Worm (Caenorhabditis elegans) whole organism, mixed stage, embryonic: ENCODE results near the gene F29F11.20.

Source experiments
- M03D4.4 ChIP-seq: sonication (generic microtip); optimal IDR thresholded peaks from 2 replicates; lab custom pipeline; 2017; ENCODE audit warnings: mild to moderate bottlenecking, missing genetic modification characterization, missing compliant biosample characterization
- bed-3 ChIP-seq: fragments of 200-800 bp; sonication (Bioruptor generic); optimal IDR thresholded peaks from 3 replicates; lab custom pipeline; 2018; ENCODE audit warnings: mild to moderate bottlenecking, missing genetic modification characterization, moderate library complexity, missing compliant biosample characterization
- blmp-1 ChIP-seq: fragments of 150-350 bp; optimal IDR thresholded peaks from 2 replicates; lab custom pipeline; 2014; ENCODE audit warnings: missing biosample characterization, missing genetic modification characterization
- ceh-39 ChIP-seq: fragments of 150-350 bp; optimal IDR thresholded peaks from 2 replicates; lab custom pipeline; 2014; ENCODE audit warnings: missing biosample characterization, missing genetic modification characterization
- ceh-83 ChIP-seq: fragments of 200-800 bp; sonication (Bioruptor generic); optimal IDR thresholded peaks from 2 replicates; lab custom pipeline; 2018; ENCODE audit warnings: mild to moderate bottlenecking, missing genetic modification characterization, missing compliant biosample characterization
- ces-1 ChIP-seq: fragments of 150-350 bp; optimal IDR thresholded peaks from 2 replicates; lab custom pipeline; 2014; ENCODE audit warnings: missing biosample characterization, missing genetic modification reagents, missing genetic modification characterization
- cnd-1 ChIP-seq: fragments of 200-800 bp; sonication (Bioruptor generic); optimal IDR thresholded peaks from 2 replicates; lab custom pipeline; 2018; ENCODE audit warnings: mild to moderate bottlenecking, missing genetic modification characterization, missing compliant biosample characterization
- drap-1 ChIP-seq: fragments of 200-800 bp; sonication (Bioruptor generic); optimal IDR thresholded peaks from 3 replicates; lab custom pipeline; 2018; ENCODE audit warnings: mild to moderate bottlenecking, missing genetic modification characterization, missing compliant biosample characterization
- elt-1 ChIP-seq: sonication (generic microtip); optimal IDR thresholded peaks from 2 replicates; lab custom pipeline; 2017; ENCODE audit warnings: missing genetic modification characterization, mild to moderate bottlenecking, missing compliant biosample characterization, antibody characterized with exemption, moderate library complexity, borderline replicate concordance; ENCODE audit not compliant: insufficient read depth
- elt-3 ChIP-seq: fragments of 150-350 bp; optimal IDR thresholded peaks from 2 replicates; lab custom pipeline; 2014; ENCODE audit warnings: missing biosample characterization, missing genetic modification characterization
- flh-1 ChIP-seq: fragments of 200-800 bp; sonication (Bioruptor generic); optimal IDR thresholded peaks from 2 replicates; lab custom pipeline; 2018; ENCODE audit warnings: mild to moderate bottlenecking, missing genetic modification characterization, moderate library complexity, missing compliant biosample characterization
- hlh-1 ChIP-seq: fragments of 150-350 bp; optimal IDR thresholded peaks from 2 replicates; lab custom pipeline; 2014; ENCODE audit warnings: missing biosample characterization, missing genetic modification reagents, missing genetic modification characterization
- lin-13 ChIP-seq: fragments of 150-350 bp; optimal IDR thresholded peaks from 2 replicates; lab custom pipeline; 2014; ENCODE audit warnings: missing biosample characterization, missing genetic modification characterization
- lin-32 ChIP-seq: fragments of 200-800 bp; sonication (Bioruptor generic); optimal IDR thresholded peaks from 2 replicates; lab custom pipeline; 2018; ENCODE audit warnings: mild to moderate bottlenecking, missing genetic modification characterization, missing compliant biosample characterization
- lsy-2 ChIP-seq: fragments of 150-350 bp; optimal IDR thresholded peaks from 2 replicates; lab custom pipeline; 2014; ENCODE audit warnings: missing biosample characterization, missing genetic modification characterization
- mab-5 ChIP-seq: fragments of 150-350 bp; optimal IDR thresholded peaks from 2 replicates; lab custom pipeline; 2014; ENCODE audit warnings: missing biosample characterization, missing genetic modification characterization
- mep-1 ChIP-seq: fragments of 150-350 bp; optimal IDR thresholded peaks from 2 replicates; lab custom pipeline; 2017; ENCODE audit warnings: missing biosample characterization, missing genetic modification reagents, missing genetic modification characterization, inconsistent platforms
- mls-2 ChIP-seq: sonication (generic microtip); optimal IDR thresholded peaks from 2 replicates; lab custom pipeline; 2016; ENCODE audit warnings: mild to moderate bottlenecking, missing genetic modification characterization, moderate library complexity, missing compliant biosample characterization
- nhr-2 ChIP-seq: fragments of 150-350 bp; optimal IDR thresholded peaks from 2 replicates; lab custom pipeline; 2014; ENCODE audit warnings: missing biosample characterization, missing genetic modification characterization
- nhr-237 ChIP-seq: fragments of 150-350 bp; optimal IDR thresholded peaks from 2 replicates; lab custom pipeline; 2014; ENCODE audit warnings: missing biosample characterization, missing genetic modification characterization
- nhr-28 ChIP-seq: fragments of 150-350 bp; optimal IDR thresholded peaks from 2 replicates; lab custom pipeline; 2014; ENCODE audit warnings: missing biosample characterization, missing genetic modification characterization
- nhr-76 ChIP-seq: sonication (generic microtip); optimal IDR thresholded peaks from 2 replicates; lab custom pipeline; 2017; ENCODE audit warnings: missing biosample characterization, missing genetic modification characterization
- pha-4 ChIP-seq: fragments of 150-350 bp; optimal IDR thresholded peaks from 2 replicates; lab custom pipeline; 2018; ENCODE audit warnings: missing biosample characterization, missing genetic modification reagents, missing genetic modification characterization
- sem-2 ChIP-seq: fragments of 200-800 bp; sonication (Bioruptor generic); optimal IDR thresholded peaks from 2 replicates; lab custom pipeline; 2018; ENCODE audit warnings: mild to moderate bottlenecking, missing genetic modification characterization, missing compliant biosample characterization
- snpc-4 ChIP-seq: fragments of 150-350 bp; optimal IDR thresholded peaks from 2 replicates; lab custom pipeline; 2014; ENCODE audit warnings: missing biosample characterization, missing genetic modification characterization
- sptf-1 ChIP-seq: sonication (generic microtip); optimal IDR thresholded peaks from 2 replicates; lab custom pipeline; 2017; ENCODE audit warnings: mild to moderate bottlenecking, missing genetic modification characterization, moderate library complexity, missing compliant biosample characterization
- tbx-8 ChIP-seq: fragments of 200-800 bp; sonication (Bioruptor generic); optimal IDR thresholded peaks from 2 replicates; lab custom pipeline; 2018; ENCODE audit warnings: mild to moderate bottlenecking, missing genetic modification characterization, moderate library complexity, missing compliant biosample characterization
- unc-120 ChIP-seq: sonication (generic microtip); optimal IDR thresholded peaks from 2 replicates; lab custom pipeline; 2017; ENCODE audit warnings: missing genetic modification characterization, missing compliant biosample characterization; ENCODE audit not compliant: poor library complexity, severe bottlenecking
- unc-62 ChIP-seq: fragments of 150-350 bp; optimal IDR thresholded peaks from 2 replicates; lab custom pipeline; 2014; ENCODE audit warnings: missing biosample characterization, missing genetic modification reagents, missing genetic modification characterization
- zip-8 ChIP-seq: fragments of 150-350 bp; optimal IDR thresholded peaks from 2 replicates; lab custom pipeline; 2014; ENCODE audit warnings: missing biosample characterization, missing genetic modification characterization
- ztf-11 ChIP-seq: fragments of 150-350 bp; optimal IDR thresholded peaks from 2 replicates; lab custom pipeline; 2014; ENCODE audit warnings: missing biosample characterization, missing genetic modification characterization

F29F11.20 gene

ce11 chrV:10720876-10721275, 33.2 kb downstream of the F29F11.20 start:
- TF ChIP-seq unc-120 (tag; lab: Kevin White, UChicago) (no peak), tbx-8 (no peak), sptf-1 (no peak), nhr-28 (tag; lab: Kevin White, UChicago) (no peak), mab-5 (tag; lab: Kevin White, UChicago) (no peak), ceh-39 (tag; lab: Kevin White, UChicago) (no peak), elt-1 (tag; lab: Kevin White, UChicago) (no peak), zip-8 (no peak), hlh-1 (tag; lab: Kevin White, UChicago) (no peak), ztf-11 (no peak), ceh-83 (GFP tag; lab: Kevin White, UChicago) (no peak), bed-3 (GFP tag; lab: Kevin White, UChicago) (no peak), snpc-4 (tag; lab: Kevin White, UChicago) (no peak), mep-1 (tag; lab: Kevin White, UChicago) (no peak), M03D4.4 (no peak), elt-3 (no peak), lin-13 (tag; lab: Kevin White, UChicago) (no peak)

ce11 chrV:10721304-10721703, 33.6 kb downstream of the F29F11.20 start:
- TF ChIP-seq lin-13 (tag; lab: Kevin White, UChicago) = no peak
- TF ChIP-seq ces-1 (GFP tag; lab: Kevin White, UChicago) = peak; percentile 100

ce11 chrV:10721912-10722426, 34.3 kb downstream of the F29F11.20 start:
- TF ChIP-seq nhr-2 (tag; lab: Kevin White, UChicago) (no peak), nhr-237 (no peak), ces-1 (GFP tag; lab: Kevin White, UChicago) (no peak), unc-62 (peak; percentile 8), zip-8 (no peak), lsy-2 (no peak), pha-4 (tag; lab: Kevin White, UChicago) (no peak), blmp-1 (peak; percentile 84), lin-32 (GFP tag; lab: Kevin White, UChicago) (no peak), flh-1 (no peak), sem-2 (no peak), mls-2 (tag; lab: Kevin White, UChicago) (no peak), hlh-1 (tag; lab: Kevin White, UChicago) (peak; percentile 66), mep-1 (tag; lab: Kevin White, UChicago) (peak; percentile 2)

ce11 chrV:10722595-10722994, 34.9 kb downstream of the F29F11.20 start:
- TF ChIP-seq elt-3 (no peak), sem-2 (no peak), lin-13 (tag; lab: Kevin White, UChicago) (no peak), ztf-11 (no peak), unc-120 (tag; lab: Kevin White, UChicago) (no peak), zip-8 (no peak), cnd-1 (no peak), hlh-1 (tag; lab: Kevin White, UChicago) (no peak), nhr-28 (tag; lab: Kevin White, UChicago) (no peak)

ce11 chrV:10723181-10723580, 35.5 kb downstream of the F29F11.20 start:
- TF ChIP-seq blmp-1 = no peak
- no peak for TF ChIP-seq ces-1 (GFP tag; lab: Kevin White, UChicago)
- no peak for TF ChIP-seq ztf-11
- no peak for TF ChIP-seq ceh-83 (GFP tag; lab: Kevin White, UChicago)
- TF ChIP-seq lin-13 (tag; lab: Kevin White, UChicago) = no peak
- no peak for TF ChIP-seq cnd-1
- TF ChIP-seq pha-4 (tag; lab: Kevin White, UChicago) = no peak
- TF ChIP-seq unc-120 (tag; lab: Kevin White, UChicago) = no peak
- TF ChIP-seq flh-1 = no peak
- TF ChIP-seq lsy-2 = no peak
- no peak for TF ChIP-seq lin-32 (GFP tag; lab: Kevin White, UChicago)
- TF ChIP-seq sem-2 = no peak
- TF ChIP-seq drap-1 (GFP tag; lab: Kevin White, UChicago) = no peak
- no peak for TF ChIP-seq nhr-237
- no peak for TF ChIP-seq mls-2 (tag; lab: Kevin White, UChicago)
- no peak for TF ChIP-seq nhr-76 (tag; lab: Kevin White, UChicago)
- no peak for TF ChIP-seq nhr-2 (tag; lab: Kevin White, UChicago)
